Worm (Caenorhabditis elegans) whole organism, mixed stage, embryonic: ENCODE data around the gene yif-1.

Source experiments
- M03D4.4 ChIP-seq: sonication (generic microtip); optimal IDR thresholded peaks from 2 replicates; lab custom pipeline; 2017; ENCODE audit warnings: mild to moderate bottlenecking, missing genetic modification characterization, missing compliant biosample characterization
- bed-3 ChIP-seq: fragments of 200-800 bp; sonication (Bioruptor generic); optimal IDR thresholded peaks from 3 replicates; lab custom pipeline; 2018; ENCODE audit warnings: mild to moderate bottlenecking, missing genetic modification characterization, moderate library complexity, missing compliant biosample characterization
- ceh-39 ChIP-seq: fragments of 150-350 bp; optimal IDR thresholded peaks from 2 replicates; lab custom pipeline; 2014; ENCODE audit warnings: missing biosample characterization, missing genetic modification characterization
- ceh-43 ChIP-seq: fragments of 200-800 bp; sonication (Bioruptor generic); optimal IDR thresholded peaks from 2 replicates; lab custom pipeline; 2018; ENCODE audit warnings: mild to moderate bottlenecking, missing genetic modification characterization, moderate library complexity, missing compliant biosample characterization
- ceh-83 ChIP-seq: fragments of 200-800 bp; sonication (Bioruptor generic); optimal IDR thresholded peaks from 2 replicates; lab custom pipeline; 2018; ENCODE audit warnings: mild to moderate bottlenecking, missing genetic modification characterization, missing compliant biosample characterization
- ces-1 ChIP-seq: fragments of 150-350 bp; optimal IDR thresholded peaks from 2 replicates; lab custom pipeline; 2014; ENCODE audit warnings: missing biosample characterization, missing genetic modification reagents, missing genetic modification characterization
- cnd-1 ChIP-seq: fragments of 200-800 bp; sonication (Bioruptor generic); optimal IDR thresholded peaks from 2 replicates; lab custom pipeline; 2018; ENCODE audit warnings: mild to moderate bottlenecking, missing genetic modification characterization, missing compliant biosample characterization
- drap-1 ChIP-seq: fragments of 200-800 bp; sonication (Bioruptor generic); optimal IDR thresholded peaks from 3 replicates; lab custom pipeline; 2018; ENCODE audit warnings: mild to moderate bottlenecking, missing genetic modification characterization, missing compliant biosample characterization
- elt-1 ChIP-seq: sonication (generic microtip); optimal IDR thresholded peaks from 2 replicates; lab custom pipeline; 2017; ENCODE audit warnings: missing genetic modification characterization, mild to moderate bottlenecking, missing compliant biosample characterization, antibody characterized with exemption, moderate library complexity, borderline replicate concordance; ENCODE audit not compliant: insufficient read depth
- elt-3 ChIP-seq: fragments of 150-350 bp; optimal IDR thresholded peaks from 2 replicates; lab custom pipeline; 2014; ENCODE audit warnings: missing biosample characterization, missing genetic modification characterization
- flh-1 ChIP-seq: fragments of 200-800 bp; sonication (Bioruptor generic); optimal IDR thresholded peaks from 2 replicates; lab custom pipeline; 2018; ENCODE audit warnings: mild to moderate bottlenecking, missing genetic modification characterization, moderate library complexity, missing compliant biosample characterization
- ham-2 ChIP-seq: fragments of 200-800 bp; sonication (Bioruptor generic); optimal IDR thresholded peaks from 2 replicates; lab custom pipeline; 2018; ENCODE audit warnings: mild to moderate bottlenecking, missing genetic modification characterization, missing compliant biosample characterization
- hlh-1 ChIP-seq: fragments of 150-350 bp; optimal IDR thresholded peaks from 2 replicates; lab custom pipeline; 2014; ENCODE audit warnings: missing biosample characterization, missing genetic modification reagents, missing genetic modification characterization
- lin-13 ChIP-seq: fragments of 150-350 bp; optimal IDR thresholded peaks from 2 replicates; lab custom pipeline; 2014; ENCODE audit warnings: missing biosample characterization, missing genetic modification characterization
- lsy-2 ChIP-seq: fragments of 150-350 bp; optimal IDR thresholded peaks from 2 replicates; lab custom pipeline; 2014; ENCODE audit warnings: missing biosample characterization, missing genetic modification characterization
- mab-5 ChIP-seq: fragments of 150-350 bp; optimal IDR thresholded peaks from 2 replicates; lab custom pipeline; 2014; ENCODE audit warnings: missing biosample characterization, missing genetic modification characterization
- mep-1 ChIP-seq: fragments of 150-350 bp; optimal IDR thresholded peaks from 2 replicates; lab custom pipeline; 2017; ENCODE audit warnings: missing biosample characterization, missing genetic modification reagents, missing genetic modification characterization, inconsistent platforms
- mls-2 ChIP-seq: sonication (generic microtip); optimal IDR thresholded peaks from 2 replicates; lab custom pipeline; 2016; ENCODE audit warnings: mild to moderate bottlenecking, missing genetic modification characterization, moderate library complexity, missing compliant biosample characterization
- nhr-12 ChIP-seq: fragments of 150-350 bp; optimal IDR thresholded peaks from 2 replicates; lab custom pipeline; 2014; ENCODE audit warnings: missing biosample characterization, missing genetic modification characterization
- nhr-2 ChIP-seq: fragments of 150-350 bp; optimal IDR thresholded peaks from 2 replicates; lab custom pipeline; 2014; ENCODE audit warnings: missing biosample characterization, missing genetic modification characterization
- nhr-237 ChIP-seq: fragments of 150-350 bp; optimal IDR thresholded peaks from 2 replicates; lab custom pipeline; 2014; ENCODE audit warnings: missing biosample characterization, missing genetic modification characterization
- nhr-28 ChIP-seq: fragments of 150-350 bp; optimal IDR thresholded peaks from 2 replicates; lab custom pipeline; 2014; ENCODE audit warnings: missing biosample characterization, missing genetic modification characterization
- nhr-76 ChIP-seq: sonication (generic microtip); optimal IDR thresholded peaks from 2 replicates; lab custom pipeline; 2017; ENCODE audit warnings: missing biosample characterization, missing genetic modification characterization
- sem-2 ChIP-seq: fragments of 200-800 bp; sonication (Bioruptor generic); optimal IDR thresholded peaks from 2 replicates; lab custom pipeline; 2018; ENCODE audit warnings: mild to moderate bottlenecking, missing genetic modification characterization, missing compliant biosample characterization
- snpc-4 ChIP-seq: fragments of 150-350 bp; optimal IDR thresholded peaks from 2 replicates; lab custom pipeline; 2014; ENCODE audit warnings: missing biosample characterization, missing genetic modification characterization
- sptf-1 ChIP-seq: sonication (generic microtip); optimal IDR thresholded peaks from 2 replicates; lab custom pipeline; 2017; ENCODE audit warnings: mild to moderate bottlenecking, missing genetic modification characterization, moderate library complexity, missing compliant biosample characterization
- tbx-8 ChIP-seq: fragments of 200-800 bp; sonication (Bioruptor generic); optimal IDR thresholded peaks from 2 replicates; lab custom pipeline; 2018; ENCODE audit warnings: mild to moderate bottlenecking, missing genetic modification characterization, moderate library complexity, missing compliant biosample characterization
- unc-120 ChIP-seq: sonication (generic microtip); optimal IDR thresholded peaks from 2 replicates; lab custom pipeline; 2017; ENCODE audit warnings: missing genetic modification characterization, missing compliant biosample characterization; ENCODE audit not compliant: poor library complexity, severe bottlenecking
- unc-39 ChIP-seq: fragments of 150-350 bp; optimal IDR thresholded peaks from 2 replicates; lab custom pipeline; 2014; ENCODE audit warnings: missing biosample characterization, missing genetic modification characterization
- unc-62 ChIP-seq: fragments of 150-350 bp; optimal IDR thresholded peaks from 2 replicates; lab custom pipeline; 2014; ENCODE audit warnings: missing biosample characterization, missing genetic modification reagents, missing genetic modification characterization
- zip-8 ChIP-seq: fragments of 150-350 bp; optimal IDR thresholded peaks from 2 replicates; lab custom pipeline; 2014; ENCODE audit warnings: missing biosample characterization, missing genetic modification characterization
- ztf-11 ChIP-seq: fragments of 150-350 bp; optimal IDR thresholded peaks from 2 replicates; lab custom pipeline; 2014; ENCODE audit warnings: missing biosample characterization, missing genetic modification characterization

Gene yif-1

ce11 chrV:10083999-10084468 is 29.3 kb upstream of the yif-1 start, which contains the start of gene nhr-12:
Gene nhr-12 (minus strand): TSS chrV:10084049.
- TF ChIP-seq sem-2 (GFP tag; lab: Kevin White, UChicago) (no peak), cnd-1 (tag; lab: Kevin White, UChicago) (no peak), mep-1 (tag; lab: Kevin White, UChicago) (peak; percentile 13), ceh-39 (tag; lab: Kevin White, UChicago) (no peak), hlh-1 (no peak), snpc-4 (tag; lab: Kevin White, UChicago) (no peak), mab-5 (tag; lab: Kevin White, UChicago) (no peak), sptf-1 (tag; lab: Kevin White, UChicago) (no peak), nhr-28 (tag; lab: Kevin White, UChicago) (peak; percentile 50), tbx-8 (no peak), nhr-2 (tag; lab: Kevin White, UChicago) (no peak), ces-1 (GFP tag; lab: Kevin White, UChicago) (no peak), unc-39 (tag; lab: Kevin White, UChicago) (no peak), ham-2 (no peak)

DNA sequence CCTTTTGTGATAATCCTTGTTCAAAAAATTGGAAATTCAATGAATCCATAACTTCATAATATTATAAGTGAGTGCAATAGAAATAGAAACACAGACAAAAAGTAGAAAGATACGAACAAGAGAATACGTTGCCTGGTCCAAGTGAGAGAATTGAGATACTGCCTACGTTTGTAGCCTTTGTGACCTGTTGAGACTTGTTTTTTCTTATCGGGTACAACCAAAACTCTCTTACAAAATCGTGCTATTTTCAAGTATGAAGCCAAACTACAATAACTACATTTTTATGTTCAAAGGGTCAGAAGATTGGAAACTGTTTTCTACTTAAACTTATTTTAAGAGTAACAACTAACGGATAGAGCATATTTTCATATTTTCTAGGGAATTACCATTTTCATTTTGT is 26.9 kb upstream of the yif-1 start, which contains the start of gene nhr-205:
TSS of gene nhr-205 (minus strand) at position 141 of the 400 bp plus-strand sequence.
- TF ChIP-seq zip-8 (tag; lab: Kevin White, UChicago) (no peak), ham-2 (no peak), ceh-39 (tag; lab: Kevin White, UChicago) (no peak), elt-1 (tag; lab: Kevin White, UChicago) (no peak), nhr-76 (tag; lab: Kevin White, UChicago) (no peak), mep-1 (tag; lab: Kevin White, UChicago) (no peak), lsy-2 (no peak), ztf-11 (tag; lab: Kevin White, UChicago) (no peak), unc-120 (no peak), flh-1 (GFP tag; lab: Kevin White, UChicago) (no peak), tbx-8 (no peak), nhr-237 (tag; lab: Kevin White, UChicago) (no peak), ceh-43 (GFP tag; lab: Kevin White, UChicago) (no peak), mab-5 (tag; lab: Kevin White, UChicago) (no peak), bed-3 (GFP tag; lab: Kevin White, UChicago) (no peak), hlh-1 (no peak), ces-1 (GFP tag; lab: Kevin White, UChicago) (no peak), nhr-2 (tag; lab: Kevin White, UChicago) (no peak)

ce11 chrV:10080905-10081304 is 26.2 kb upstream of the yif-1 start:
- TF ChIP-seq mep-1 (tag; lab: Kevin White, UChicago) (no peak), ces-1 (GFP tag; lab: Kevin White, UChicago) (no peak), ceh-43 (GFP tag; lab: Kevin White, UChicago) (no peak), nhr-237 (tag; lab: Kevin White, UChicago) (no peak), elt-3 (tag; lab: Kevin White, UChicago) (no peak), mab-5 (tag; lab: Kevin White, UChicago) (no peak), lin-13 (tag; lab: Kevin White, UChicago) (no peak), snpc-4 (tag; lab: Kevin White, UChicago) (no peak), drap-1 (GFP tag; lab: Kevin White, UChicago) (no peak), unc-120 (no peak), nhr-76 (tag; lab: Kevin White, UChicago) (no peak), ceh-39 (tag; lab: Kevin White, UChicago) (no peak), nhr-12 (tag; lab: Kevin White, UChicago) (no peak), tbx-8 (no peak), sem-2 (GFP tag; lab: Kevin White, UChicago) (no peak), nhr-2 (tag; lab: Kevin White, UChicago) (no peak), bed-3 (GFP tag; lab: Kevin White, UChicago) (no peak), flh-1 (GFP tag; lab: Kevin White, UChicago) (no peak), unc-62 (no peak)

ce11 chrV:10078244-10078643 is 23.5 kb upstream of the yif-1 start, which contains the start of gene R04B5.1:
Gene R04B5.1 (minus strand): TSS chrV:10078344.
- no peak for TF ChIP-seq M03D4.4 (tag; lab: Kevin White, UChicago)
- TF ChIP-seq ham-2 = no peak
- TF ChIP-seq lin-13 (tag; lab: Kevin White, UChicago) = no peak
- no peak for TF ChIP-seq mls-2 (tag; lab: Kevin White, UChicago)
- TF ChIP-seq mep-1 (tag; lab: Kevin White, UChicago) = no peak
- no peak for TF ChIP-seq nhr-237 (tag; lab: Kevin White, UChicago)
- no peak for TF ChIP-seq ces-1 (GFP tag; lab: Kevin White, UChicago)
- TF ChIP-seq elt-1 (tag; lab: Kevin White, UChicago) = no peak
- no peak for TF ChIP-seq zip-8 (tag; lab: Kevin White, UChicago)
- no peak for TF ChIP-seq snpc-4 (tag; lab: Kevin White, UChicago)
- no peak for TF ChIP-seq tbx-8
- TF ChIP-seq drap-1 (GFP tag; lab: Kevin White, UChicago) = no peak
- no peak for TF ChIP-seq bed-3 (GFP tag; lab: Kevin White, UChicago)
- no peak for TF ChIP-seq nhr-76 (tag; lab: Kevin White, UChicago)
- no peak for TF ChIP-seq unc-62
- no peak for TF ChIP-seq lsy-2
- TF ChIP-seq unc-39 (tag; lab: Kevin White, UChicago) = no peak
- TF ChIP-seq sptf-1 (tag; lab: Kevin White, UChicago) = no peak
- TF ChIP-seq ceh-83 (GFP tag; lab: Kevin White, UChicago) = no peak
